Worm (Caenorhabditis elegans) whole organism, L1 larva: ENCODE measurements around the gene srsx-33.

Experiments used
- nhr-12 ChIP-seq: sonication (generic microtip); optimal IDR thresholded peaks from 2 replicates; lab custom pipeline; 2017; ENCODE audit warnings: missing biosample characterization, missing genetic modification characterization
- nhr-19 ChIP-seq: fragments of 200-800 bp; sonication (Bioruptor generic); conservative IDR thresholded peaks from 2 replicates; pipeline ENCODE4 v1.3.6; 2022; ENCODE audit warnings: missing genetic modification characterization, missing compliant biosample characterization

DNA sequence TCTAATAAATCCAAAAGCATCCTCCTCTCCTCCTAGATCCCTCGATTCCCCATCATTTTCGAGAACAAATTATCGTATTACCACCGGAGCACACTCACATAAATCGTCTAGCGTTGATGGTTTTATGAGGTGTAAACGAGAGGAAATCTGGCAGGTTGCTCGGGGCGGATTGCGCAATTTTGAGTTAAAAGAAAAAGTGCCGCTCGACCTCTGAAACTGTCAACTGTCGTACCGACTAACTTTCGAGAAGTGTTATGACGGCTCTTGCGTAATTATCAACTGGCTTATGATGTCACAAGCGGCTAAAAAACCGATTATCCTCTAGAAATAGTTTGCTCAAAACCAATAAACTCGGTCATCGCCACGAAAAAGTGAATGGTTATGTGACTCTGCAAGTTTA is 45.9 kb downstream of the srsx-33 start:
- TF ChIP-seq nhr-19 (GFP tag; lab: Robert Waterston, UW) (no peak), nhr-12 (tag; lab: Kevin White, UChicago) (no peak)
